Worm (Caenorhabditis elegans) whole organism, L3 larva: Measurements from ENCODE around the gene gur-4.

ENCODE experiments used
- ZK546.5 ChIP-seq: sonication (generic microtip); optimal IDR thresholded peaks from 2 replicates; lab custom pipeline; 2017; ENCODE audit warnings: missing biosample characterization, missing genetic modification characterization
- aly-2 ChIP-seq: fragments of 150-350 bp; optimal IDR thresholded peaks from 2 replicates; lab custom pipeline; 2014; ENCODE audit warnings: missing biosample characterization, missing genetic modification characterization
- ama-1 ChIP-seq: fragments of 150-350 bp; optimal IDR thresholded peaks from 2 replicates; lab custom pipeline; 2018
- ceh-16 ChIP-seq: sonication (generic microtip); optimal IDR thresholded peaks from 2 replicates; lab custom pipeline; 2017; ENCODE audit warnings: missing biosample characterization, missing genetic modification characterization
- ceh-28 ChIP-seq: fragments of 150-350 bp; optimal IDR thresholded peaks from 2 replicates; lab custom pipeline; 2014; ENCODE audit warnings: missing biosample characterization, missing genetic modification reagents, missing genetic modification characterization
- ceh-82 ChIP-seq: fragments of 150-350 bp; optimal IDR thresholded peaks from 2 replicates; lab custom pipeline; 2014; ENCODE audit warnings: missing biosample characterization, missing genetic modification characterization
- ceh-9 ChIP-seq: sonication (generic microtip); optimal IDR thresholded peaks from 2 replicates; lab custom pipeline; 2018; ENCODE audit warnings: missing biosample characterization, missing genetic modification characterization
- elt-1 ChIP-seq: fragments of 150-350 bp; optimal IDR thresholded peaks from 2 replicates; lab custom pipeline; 2014; ENCODE audit warnings: missing biosample characterization, missing genetic modification characterization
- elt-2 ChIP-seq: sonication (generic microtip); optimal IDR thresholded peaks from 2 replicates; lab custom pipeline; 2016; ENCODE audit warnings: missing genetic modification reagents, mild to moderate bottlenecking, missing genetic modification characterization, missing compliant biosample characterization
- eor-1 ChIP-seq, 2 experiments: fragments of 150-350 bp; optimal IDR thresholded peaks; 2 replicates each; lab custom pipeline; 2014 to 2018; ENCODE audit warnings: missing biosample characterization in 2 of 2, missing genetic modification characterization in 2 of 2
- fkh-10 ChIP-seq: sonication (generic microtip); optimal IDR thresholded peaks from 2 replicates; lab custom pipeline; 2017; ENCODE audit warnings: missing biosample characterization, missing genetic modification reagents, missing genetic modification characterization
- fkh-2 ChIP-seq: fragments of 150-350 bp; optimal IDR thresholded peaks from 2 replicates; lab custom pipeline; 2014; ENCODE audit warnings: missing biosample characterization, missing genetic modification reagents, missing genetic modification characterization
- hmg-11 ChIP-seq: sonication (generic microtip); optimal IDR thresholded peaks from 2 replicates; lab custom pipeline; 2016; ENCODE audit warnings: missing genetic modification characterization, missing compliant biosample characterization
- jun-1 ChIP-seq: fragments of 150-350 bp; optimal IDR thresholded peaks from 2 replicates; lab custom pipeline; 2014; ENCODE audit warnings: missing biosample characterization, missing genetic modification reagents, missing genetic modification characterization
- lin-15B ChIP-seq: fragments of 150-350 bp; optimal IDR thresholded peaks from 2 replicates; lab custom pipeline; 2014; ENCODE audit warnings: missing biosample characterization, missing genetic modification characterization
- lsy-12 ChIP-seq: sonication (generic microtip); optimal IDR thresholded peaks from 2 replicates; lab custom pipeline; 2016; ENCODE audit warnings: mild to moderate bottlenecking, missing genetic modification characterization, missing compliant biosample characterization
- mdl-1 ChIP-seq: fragments of 150-350 bp; optimal IDR thresholded peaks from 2 replicates; lab custom pipeline; 2014; ENCODE audit warnings: missing biosample characterization, missing genetic modification characterization
- mml-1 ChIP-seq: fragments of 150-350 bp; sonication (generic microtip); optimal IDR thresholded peaks from 3 replicates; lab custom pipeline; 2014; ENCODE audit warnings: missing biosample characterization, missing genetic modification characterization
- nfya-1 ChIP-seq: sonication (generic microtip); optimal IDR thresholded peaks from 2 replicates; lab custom pipeline; 2017; ENCODE audit warnings: missing genetic modification characterization, mild to moderate bottlenecking, missing compliant biosample characterization, antibody characterized with exemption, moderate library complexity; ENCODE audit not compliant: insufficient read depth
- nhr-12 ChIP-seq: fragments of 150-350 bp; optimal IDR thresholded peaks from 2 replicates; lab custom pipeline; 2014; ENCODE audit warnings: missing biosample characterization, missing genetic modification characterization
- nhr-23 ChIP-seq: fragments of 150-350 bp; optimal IDR thresholded peaks from 2 replicates; lab custom pipeline; 2014; ENCODE audit warnings: missing biosample characterization, missing genetic modification reagents, missing genetic modification characterization
- nhr-25 ChIP-seq: sonication (generic microtip); optimal IDR thresholded peaks from 2 replicates; lab custom pipeline; 2017; ENCODE audit warnings: missing biosample characterization, missing genetic modification characterization
- nhr-28 ChIP-seq: fragments of 150-350 bp; optimal IDR thresholded peaks from 2 replicates; lab custom pipeline; 2014; ENCODE audit warnings: missing biosample characterization, missing genetic modification characterization
- nhr-43 ChIP-seq: sonication (generic microtip); optimal IDR thresholded peaks from 2 replicates; lab custom pipeline; 2016; ENCODE audit warnings: mild to moderate bottlenecking, missing genetic modification characterization, missing compliant biosample characterization; ENCODE audit not compliant: poor library complexity, severe bottlenecking
- nhr-67 ChIP-seq: fragments of 150-350 bp; optimal IDR thresholded peaks from 2 replicates; lab custom pipeline; 2014; ENCODE audit warnings: missing biosample characterization, missing genetic modification characterization
- nhr-76 ChIP-seq: fragments of 150-350 bp; sonication (generic microtip); optimal IDR thresholded peaks from 5 replicates; lab custom pipeline; 2014; ENCODE audit warnings: missing biosample characterization, missing genetic modification characterization
- nhr-77 ChIP-seq: fragments of 150-350 bp; optimal IDR thresholded peaks from 2 replicates; lab custom pipeline; 2014; ENCODE audit warnings: missing biosample characterization, missing genetic modification characterization
- pha-4 ChIP-seq: fragments of 150-350 bp; optimal IDR thresholded peaks from 2 replicates; lab custom pipeline; 2014; ENCODE audit warnings: missing biosample characterization, missing genetic modification reagents, missing genetic modification characterization
- snpc-4 ChIP-seq: fragments of 150-350 bp; optimal IDR thresholded peaks from 2 replicates; lab custom pipeline; 2014; ENCODE audit warnings: missing biosample characterization, missing genetic modification characterization
- tbx-2 ChIP-seq: sonication (generic microtip); optimal IDR thresholded peaks from 2 replicates; lab custom pipeline; 2016; ENCODE audit warnings: mild to moderate bottlenecking, missing genetic modification characterization, missing compliant biosample characterization
- unc-39 ChIP-seq: sonication (generic microtip); optimal IDR thresholded peaks from 4 replicates; lab custom pipeline; 2017; ENCODE audit warnings: missing biosample characterization, missing genetic modification characterization
- unc-62 ChIP-seq: fragments of 150-350 bp; sonication (generic microtip); optimal IDR thresholded peaks from 4 replicates; lab custom pipeline; 2014; ENCODE audit warnings: missing biosample characterization, missing genetic modification reagents, missing genetic modification characterization
- zag-1 ChIP-seq: fragments of 150-350 bp; optimal IDR thresholded peaks from 2 replicates; lab custom pipeline; 2014; ENCODE audit warnings: missing biosample characterization, missing genetic modification characterization
- ztf-11 ChIP-seq: fragments of 150-350 bp; optimal IDR thresholded peaks from 2 replicates; lab custom pipeline; 2014; ENCODE audit warnings: missing biosample characterization, missing genetic modification characterization

Gene gur-4

ce11 chrII:14097518-14097917 is 7.1 kb upstream of the gur-4 start, which contains the start of gene Y39G8C.2:
Y39G8C.2 (minus strand) TSS chrII:14097618.
- TF ChIP-seq snpc-4 (tag; lab: Kevin White, UChicago) (no peak), unc-62 (GFP tag; lab: Kevin White, UChicago) (no peak), nhr-67 (tag; lab: Kevin White, UChicago) (no peak), elt-1 (no peak), mdl-1 (tag; lab: Kevin White, UChicago) (no peak), lsy-12 (no peak), nhr-28 (tag; lab: Kevin White, UChicago) (no peak), jun-1 (tag; lab: Kevin White, UChicago) (no peak), nhr-43 (no peak), ceh-82 (tag; lab: Kevin White, UChicago) (no peak), zag-1 (tag; lab: Kevin White, UChicago) (no peak), nhr-12 (tag; lab: Kevin White, UChicago) (no peak), fkh-10 (GFP tag; lab: Kevin White, UChicago) (no peak), hmg-11 (no peak), aly-2 (tag; lab: Kevin White, UChicago) (no peak), pha-4 (tag; lab: Kevin White, UChicago) (no peak), lin-15B (no peak), ama-1 (lab: Kevin White, UChicago) (no peak), ceh-16 (tag; lab: Kevin White, UChicago) (no peak)

DNA sequence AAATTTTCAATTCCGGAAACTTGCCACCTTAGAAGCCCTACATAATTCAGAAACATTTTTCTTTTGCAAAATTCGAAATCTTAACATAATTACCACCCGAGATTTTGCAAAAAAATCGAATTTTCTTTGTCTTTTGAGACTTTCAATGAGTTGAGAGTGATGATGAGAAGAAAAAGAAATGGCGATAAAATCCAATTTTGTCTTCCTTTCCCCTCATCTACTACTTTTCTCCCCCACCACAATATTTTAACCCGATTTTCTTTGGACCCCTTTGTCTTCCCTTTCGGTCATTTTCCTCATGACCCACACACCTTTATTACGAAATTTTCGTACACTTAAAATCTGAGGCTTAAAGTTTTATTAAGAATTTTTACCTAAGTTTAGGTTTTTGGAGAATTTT is 6.2 kb upstream of the gur-4 start:
- TF ChIP-seq mml-1 (tag; lab: Kevin White, UChicago): no peak
- peak; percentile 4 for TF ChIP-seq fkh-10 (GFP tag; lab: Kevin White, UChicago)

DNA sequence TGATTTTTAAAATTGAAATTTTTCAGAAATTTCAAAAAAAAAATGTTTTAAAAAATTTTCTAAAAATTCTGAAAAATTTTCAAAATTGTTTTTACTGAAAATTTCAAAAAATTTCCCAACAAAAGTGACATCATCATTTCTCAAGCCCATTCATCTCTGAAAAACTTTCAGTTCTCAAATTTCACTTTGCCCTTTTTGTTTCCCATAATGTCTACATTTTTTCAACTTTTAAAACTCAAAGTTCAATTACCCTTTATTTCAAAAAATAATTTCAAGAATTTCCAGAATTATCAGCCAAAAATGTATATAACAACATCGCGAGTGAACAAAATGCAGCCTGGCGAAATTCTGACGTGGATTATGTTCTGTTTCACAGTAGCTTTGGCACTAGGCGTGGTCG is 3.6 kb upstream of the gur-4 start, which contains the start of gene bkip-1:
TSS of gene bkip-1 (plus strand) at position 301 of the 400 bp plus-strand sequence.
- TF ChIP-seq unc-39 (tag; lab: Kevin White, UChicago) (no peak), nhr-12 (tag; lab: Kevin White, UChicago) (no peak), nhr-76 (tag; lab: Kevin White, UChicago) (no peak), fkh-2 (tag; lab: Kevin White, UChicago) (no peak), ceh-9 (no peak), ceh-16 (tag; lab: Kevin White, UChicago) (no peak), nhr-67 (tag; lab: Kevin White, UChicago) (no peak), tbx-2 (tag; lab: Kevin White, UChicago) (no peak), ceh-28 (tag; lab: Kevin White, UChicago) (no peak)

ce11 chrII:14102112-14102511 is 2.5 kb upstream of the gur-4 start:
- TF ChIP-seq hmg-11 (peak; percentile 18), nfya-1 (tag; lab: Kevin White, UChicago) (peak; percentile 34), ceh-28 (tag; lab: Kevin White, UChicago) (peak; percentile 23), lin-15B (no peak), ZK546.5 (tag; lab: Kevin White, UChicago) (no peak)

DNA sequence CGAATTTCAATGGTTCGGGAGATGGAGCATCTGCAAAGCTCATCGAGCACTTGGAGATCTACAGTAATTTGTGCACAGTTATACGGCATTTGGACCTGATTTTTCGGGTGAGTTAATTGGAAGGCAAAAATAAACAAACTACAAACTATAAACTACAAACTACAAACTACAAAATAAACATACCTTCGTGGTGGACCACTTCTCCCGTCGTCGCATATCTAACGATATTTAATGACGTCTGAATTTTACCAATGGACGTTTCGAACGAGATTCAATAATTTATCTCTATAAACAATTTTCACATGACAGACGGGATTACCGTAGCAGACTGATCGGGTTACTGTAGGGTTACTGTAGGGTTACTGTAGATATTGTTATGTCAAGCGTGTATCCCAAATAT is 1.6 kb downstream of the gur-4 start:
- no peak for TF ChIP-seq elt-2 (tag; lab: Kevin White, UChicago)
- TF ChIP-seq ztf-11: no peak
- TF ChIP-seq nhr-23: no peak
- TF ChIP-seq mml-1 (tag; lab: Kevin White, UChicago): no peak

ce11 chrII:14109184-14109664 is 4.7 kb downstream of the gur-4 start, which contains the start of gene cpg-7:
cpg-7 (minus strand) TSS chrII:14109234.
- TF ChIP-seq nhr-77 (tag; lab: Kevin White, UChicago) (no peak), ztf-11 (no peak), nhr-43 (no peak), ceh-28 (tag; lab: Kevin White, UChicago) (no peak), eor-1 (tag; optimal IDR thresholded peaks at IDR 0.05; lab: Kevin White, UChicago) (no peak), elt-1 (no peak), nhr-76 (tag; lab: Kevin White, UChicago) (no peak), lin-15B (no peak), jun-1 (tag; lab: Kevin White, UChicago) (no peak), ama-1 (lab: Kevin White, UChicago) (peak; percentile 44), nhr-23 (peak; percentile 56), nhr-25 (peak; percentile 72), nhr-28 (tag; lab: Kevin White, UChicago) (no peak)
- TF ChIP-seq, all 47 proteins: peak for 3
